Fruit fly (Drosophila melanogaster): ENCODE measurements around the gene CG13786.

The CG13786 gene

dm6 chr2L:7241499-7241898, 11.3 kb downstream of the CG13786 start:
- TF ChIP-seq fkh (GFP tag; optimal IDR thresholded peaks at IDR 0.05) (no peak), CG8319 (GFP tag; optimal IDR thresholded peaks at IDR 0.05) (no peak), cyc (GFP tag; optimal IDR thresholded peaks at IDR 0.05) (no peak), Eip75B (GFP tag; optimal IDR thresholded peaks at IDR 0.05) (no peak), CG10669 (GFP tag; optimal IDR thresholded peaks at IDR 0.05) (no peak), CG1621 (tag; optimal IDR thresholded peaks at IDR 0.05) (no peak), Met (GFP tag; optimal IDR thresholded peaks at IDR 0.05) (no peak), CG6854 (GFP tag; optimal IDR thresholded peaks at IDR 0.05) (no peak), Ets21C (GFP tag; optimal IDR thresholded peaks at IDR 0.05) (no peak), CG6808 (GFP tag; optimal IDR thresholded peaks at IDR 0.05) (no peak), Sox15 (GFP tag; optimal IDR thresholded peaks at IDR 0.05) (no peak), topi (GFP tag; optimal IDR thresholded peaks at IDR 0.05) (no peak), net (GFP tag; optimal IDR thresholded peaks at IDR 0.05) (no peak)

- TF ChIP-seq CG10631 (GFP tag; optimal IDR thresholded peaks at IDR 0.05) (no peak), CG32006 (GFP tag; optimal IDR thresholded peaks at IDR 0.05) (no peak), Sox15 (GFP tag; optimal IDR thresholded peaks at IDR 0.05) (no peak), fkh (GFP tag; optimal IDR thresholded peaks at IDR 0.05) (peak; percentile 33), Eip75B (GFP tag; optimal IDR thresholded peaks at IDR 0.05) (no peak), CG1621 (tag; optimal IDR thresholded peaks at IDR 0.05) (no peak), CG11762 (GFP tag; optimal IDR thresholded peaks at IDR 0.05; ENCODE audit: insufficient read depth) (no peak), cyc (GFP tag; optimal IDR thresholded peaks at IDR 0.05) (no peak), Ets21C (GFP tag; optimal IDR thresholded peaks at IDR 0.05) (no peak), acj6 (GFP tag; optimal IDR thresholded peaks at IDR 0.05) (no peak), Eip78C (GFP tag) (peak; percentile 42)
Observed at dm6 chr2L:7240964-7241363, 11.8 kb downstream of the CG13786 start.

DNA sequence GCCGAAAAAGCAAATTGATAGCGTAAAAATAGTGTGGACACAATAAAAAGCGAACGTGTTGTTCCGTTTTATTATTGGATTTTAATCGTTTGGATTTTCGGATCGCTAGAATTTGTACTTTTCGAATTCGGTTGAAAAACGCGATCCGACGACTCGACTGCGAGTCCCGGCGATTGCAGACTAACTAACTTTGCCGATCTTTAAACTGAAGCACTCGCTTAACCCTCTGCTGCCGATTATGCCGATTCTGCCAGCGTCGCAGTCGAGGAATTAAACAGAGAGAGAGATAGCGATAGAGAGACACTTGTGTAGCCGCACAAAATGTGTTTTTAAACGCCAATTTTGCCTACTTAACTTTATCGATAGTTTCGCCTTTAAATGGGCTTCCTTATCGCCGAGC, 12.5 kb downstream of the CG13786 start:
- TF ChIP-seq vri (GFP tag; optimal IDR thresholded peaks at IDR 0.05), result peak; percentile 2
- peak in 1 of 2 experiments; percentile 11 for TF ChIP-seq ss (GFP tag; optimal IDR thresholded peaks at IDR 0.05)
- no peak for TF ChIP-seq CG8319 (GFP tag; optimal IDR thresholded peaks at IDR 0.05)

- TF ChIP-seq topi (GFP tag; optimal IDR thresholded peaks at IDR 0.05) (peak; percentile 17), fd59A (GFP tag; optimal IDR thresholded peaks at IDR 0.05) (no peak), Gug (GFP tag; IDR thresholded peaks at IDR 0.05) (no peak), ss (GFP tag; optimal IDR thresholded peaks at IDR 0.05) (no peak), esn (GFP tag; optimal IDR thresholded peaks at IDR 0.05) (peak; percentile 9), Blimp-1 (GFP tag; optimal IDR thresholded peaks at IDR 0.05) (no peak), Hr39 (GFP tag; optimal IDR thresholded peaks at IDR 0.05) (no peak), eg (GFP tag; IDR thresholded peaks at IDR 0.05) (no peak), CG11762 (GFP tag; optimal IDR thresholded peaks at IDR 0.05; ENCODE audit: insufficient read depth) (no peak), CG9139 (GFP tag; optimal IDR thresholded peaks at IDR 0.05) (no peak), Ets21C (GFP tag; optimal IDR thresholded peaks at IDR 0.05) (no peak), CG8319 (GFP tag; optimal IDR thresholded peaks at IDR 0.05) (no peak), Met (GFP tag; optimal IDR thresholded peaks at IDR 0.05) (peak; percentile 16), vri (GFP tag; optimal IDR thresholded peaks at IDR 0.05) (peak; percentile 87), Smox (GFP tag; optimal IDR thresholded peaks at IDR 0.05) (no peak), CG8632 (GFP tag; optimal IDR thresholded peaks at IDR 0.05) (no peak), fkh (GFP tag; optimal IDR thresholded peaks at IDR 0.05) (peak; percentile 95), Sox102F (GFP tag; optimal IDR thresholded peaks at IDR 0.05) (peak; percentile 30), svp (GFP tag) (peak; percentile 55), Sox15 (GFP tag; optimal IDR thresholded peaks at IDR 0.05) (no peak), CG10669 (GFP tag; optimal IDR thresholded peaks at IDR 0.05) (no peak)
Observed at dm6 chr2L:7239310-7239709, 13.5 kb downstream of the CG13786 start.

DNA sequence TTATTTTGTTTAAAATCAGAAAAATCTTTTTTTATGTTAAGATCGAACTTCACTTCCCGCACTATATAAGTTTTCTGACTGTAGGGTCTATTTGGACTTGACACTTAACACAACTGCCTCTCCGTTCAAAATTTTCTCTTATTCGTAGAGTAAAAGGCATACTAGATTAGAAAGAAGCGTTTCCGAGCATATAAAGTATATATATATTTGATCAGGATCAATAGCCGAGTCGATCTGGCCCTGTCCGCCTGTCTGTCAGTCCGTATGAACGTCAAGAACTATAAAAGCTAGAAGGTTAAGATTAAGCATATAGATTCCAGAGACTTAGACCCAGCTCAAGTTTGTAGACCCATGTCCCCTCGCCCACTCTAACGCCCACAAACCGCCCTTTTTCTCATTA, 20.1 kb downstream of the CG13786 start, which contains the start of gene CG43800:
TSS of gene CG43800 (minus strand) at position 101 of the 400 bp plus-strand sequence.
- TF ChIP-seq pdm3 (GFP tag; optimal IDR thresholded peaks at IDR 0.05), result no peak
- TF ChIP-seq achi (GFP tag; optimal IDR thresholded peaks at IDR 0.05), result no peak
- no peak for TF ChIP-seq CG16779 (tag; optimal IDR thresholded peaks at IDR 0.05)
- TF ChIP-seq CG10631 (GFP tag; optimal IDR thresholded peaks at IDR 0.05), result no peak
- no peak for TF ChIP-seq Gug (GFP tag; IDR thresholded peaks at IDR 0.05)
- no peak for TF ChIP-seq salr (GFP tag; optimal IDR thresholded peaks at IDR 0.05)
- TF ChIP-seq OdsH (GFP tag; optimal IDR thresholded peaks at IDR 0.05), result no peak
- no peak for TF ChIP-seq lz (GFP tag; optimal IDR thresholded peaks at IDR 0.05)

Data from whole organism, prepupa.